Worm (Caenorhabditis elegans): ENCODE measurements around the gene Y37E11AL.3.

Gene Y37E11AL.3

ce11 chrIV:3694638-3695037 is at the start of gene Y37E11AL.3, which contains the start of gene taf-6.2:
TSS of gene Y37E11AL.3 (plus strand) at chrIV:3694935.
TSS of gene taf-6.2 (minus strand) at chrIV:3694733.
- TF ChIP-seq him-1 (tag; optimal IDR thresholded peaks at IDR 0.05) (no peak), dao-5 (tag; optimal IDR thresholded peaks at IDR 0.05) (no peak), W03F9.2 (tag; optimal IDR thresholded peaks at IDR 0.05) (no peak)

ce11 chrIV:3645487-3645886 is 49.2 kb upstream of the Y37E11AL.3 start:
- TF ChIP-seq him-1 (tag; optimal IDR thresholded peaks at IDR 0.05) (no peak), W03F9.2 (tag; optimal IDR thresholded peaks at IDR 0.05) (no peak), dao-5 (tag; optimal IDR thresholded peaks at IDR 0.05) (no peak)

ce11 chrIV:3646338-3647154 is 48.2 kb upstream of the Y37E11AL.3 start:
- TF ChIP-seq him-1 (tag; optimal IDR thresholded peaks at IDR 0.05) (no peak), W03F9.2 (tag; optimal IDR thresholded peaks at IDR 0.05) (no peak), dao-5 (tag; optimal IDR thresholded peaks at IDR 0.05) (no peak)

ce11 chrIV:3647551-3647950 is 47.2 kb upstream of the Y37E11AL.3 start:
- no peak for TF ChIP-seq dao-5 (tag; optimal IDR thresholded peaks at IDR 0.05)
- TF ChIP-seq him-1 (tag; optimal IDR thresholded peaks at IDR 0.05) = no peak
- TF ChIP-seq W03F9.2 (tag; optimal IDR thresholded peaks at IDR 0.05) = no peak

ce11 chrIV:3648634-3649240 is 46.0 kb upstream of the Y37E11AL.3 start, which contains the start of gene CC8.2:
TSS of gene CC8.2 (minus strand) at chrIV:3648684.
- TF ChIP-seq dao-5 (tag; optimal IDR thresholded peaks at IDR 0.05) (no peak), him-1 (tag; optimal IDR thresholded peaks at IDR 0.05) (no peak), W03F9.2 (tag; optimal IDR thresholded peaks at IDR 0.05) (no peak)

- TF ChIP-seq him-1 (tag; optimal IDR thresholded peaks at IDR 0.05) (no peak), dao-5 (tag; optimal IDR thresholded peaks at IDR 0.05) (no peak), W03F9.2 (tag; optimal IDR thresholded peaks at IDR 0.05) (no peak)
Measured at ce11 chrIV:3652223-3652622, 42.5 kb upstream of the Y37E11AL.3 start.

- TF ChIP-seq dao-5 (tag; optimal IDR thresholded peaks at IDR 0.05) (no peak), him-1 (tag; optimal IDR thresholded peaks at IDR 0.05) (no peak), W03F9.2 (tag; optimal IDR thresholded peaks at IDR 0.05) (no peak)
Measured at ce11 chrIV:3652784-3653383, 41.9 kb upstream of the Y37E11AL.3 start.

ce11 chrIV:3653420-3653823 is 41.3 kb upstream of the Y37E11AL.3 start:
- no peak for TF ChIP-seq dao-5 (tag; optimal IDR thresholded peaks at IDR 0.05)
- TF ChIP-seq W03F9.2 (tag; optimal IDR thresholded peaks at IDR 0.05) = no peak
- no peak for TF ChIP-seq him-1 (tag; optimal IDR thresholded peaks at IDR 0.05)

- TF ChIP-seq him-1 (tag; optimal IDR thresholded peaks at IDR 0.05) (no peak), W03F9.2 (tag; optimal IDR thresholded peaks at IDR 0.05) (no peak), dao-5 (tag; optimal IDR thresholded peaks at IDR 0.05) (no peak)
Measured at ce11 chrIV:3654214-3654613, 40.5 kb upstream of the Y37E11AL.3 start.

- TF ChIP-seq W03F9.2 (tag; optimal IDR thresholded peaks at IDR 0.05) (no peak), dao-5 (tag; optimal IDR thresholded peaks at IDR 0.05) (no peak), him-1 (tag; optimal IDR thresholded peaks at IDR 0.05) (no peak)
Measured at ce11 chrIV:3654823-3655222, 39.9 kb upstream of the Y37E11AL.3 start.

ce11 chrIV:3655896-3656295 is 38.8 kb upstream of the Y37E11AL.3 start:
- TF ChIP-seq W03F9.2 (tag; optimal IDR thresholded peaks at IDR 0.05) (no peak), dao-5 (tag; optimal IDR thresholded peaks at IDR 0.05) (no peak), him-1 (tag; optimal IDR thresholded peaks at IDR 0.05) (no peak)

- TF ChIP-seq dao-5 (tag; optimal IDR thresholded peaks at IDR 0.05) = no peak
- TF ChIP-seq W03F9.2 (tag; optimal IDR thresholded peaks at IDR 0.05) = no peak
- no peak for TF ChIP-seq him-1 (tag; optimal IDR thresholded peaks at IDR 0.05)
Measured at ce11 chrIV:3659951-3660350, 34.8 kb upstream of the Y37E11AL.3 start.

ce11 chrIV:3661117-3661634 is 33.6 kb upstream of the Y37E11AL.3 start:
- TF ChIP-seq him-1 (tag; optimal IDR thresholded peaks at IDR 0.05) (no peak), W03F9.2 (tag; optimal IDR thresholded peaks at IDR 0.05) (no peak), dao-5 (tag; optimal IDR thresholded peaks at IDR 0.05) (no peak)

ce11 chrIV:3662863-3663262 is 31.9 kb upstream of the Y37E11AL.3 start:
- TF ChIP-seq W03F9.2 (tag; optimal IDR thresholded peaks at IDR 0.05) (no peak), dao-5 (tag; optimal IDR thresholded peaks at IDR 0.05) (no peak), him-1 (tag; optimal IDR thresholded peaks at IDR 0.05) (no peak)

Measured in whole organism, L4/young adult.